Worm (Caenorhabditis elegans): Measurements from ENCODE around the gene moe-3.

moe-3 gene

DNA sequence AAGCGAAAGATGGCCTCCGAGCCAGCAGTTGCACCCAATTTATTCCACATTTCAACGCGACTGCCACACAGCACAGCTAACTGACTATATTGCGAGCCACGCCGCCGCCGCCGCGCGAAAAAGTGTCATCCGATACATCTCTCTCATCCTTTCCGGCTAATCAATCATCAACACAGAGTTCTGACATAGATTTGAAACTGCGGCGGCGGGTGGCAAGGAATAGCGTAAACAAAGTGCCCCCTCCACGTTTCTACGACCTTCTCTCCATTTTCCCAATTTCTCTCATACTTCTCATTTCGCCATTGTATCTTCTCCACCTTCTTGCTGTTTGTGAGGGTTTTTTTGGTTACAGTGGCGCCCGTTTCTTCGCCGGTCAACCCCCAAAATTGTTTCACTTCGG lies 23.8 kb upstream of the moe-3 start (continued):
- no peak for TF ChIP-seq hlh-6 (tag; optimal IDR thresholded peaks at IDR 0.05)
- TF ChIP-seq madf-2 (tag; optimal IDR thresholded peaks at IDR 0.05): no peak
- TF ChIP-seq hlh-13 (GFP tag; optimal IDR thresholded peaks at IDR 0.05): no peak
- no peak for TF ChIP-seq Y22D7AL.16 (tag; optimal IDR thresholded peaks at IDR 0.05)
- TF ChIP-seq pros-1 (tag; optimal IDR thresholded peaks at IDR 0.05): no peak
- TF ChIP-seq pag-3 (tag; optimal IDR thresholded peaks at IDR 0.05; ENCODE audit: borderline replicate concordance): no peak
- no peak for TF ChIP-seq C38D4.7 (GFP tag; optimal IDR thresholded peaks at IDR 0.05)
- TF ChIP-seq T23F11.4 (GFP tag; optimal IDR thresholded peaks at IDR 0.05): no peak
- no peak for TF ChIP-seq sox-2 (GFP tag; IDR thresholded peaks at IDR 0.05)
- TF ChIP-seq ceh-24 (tag; optimal IDR thresholded peaks at IDR 0.05): no peak

ce11 chrII:13188084-13188483 lies 22.6 kb upstream of the moe-3 start:
- no peak for TF ChIP-seq nhr-11 (tag; optimal IDR thresholded peaks at IDR 0.05)

- TF ChIP-seq dve-1 (tag; optimal IDR thresholded peaks at IDR 0.05) (no peak), sox-2 (GFP tag; IDR thresholded peaks at IDR 0.05) (no peak), lim-6 (tag; optimal IDR thresholded peaks at IDR 0.05) (no peak), syd-9 (tag; optimal IDR thresholded peaks at IDR 0.05) (no peak), sox-4 (tag; optimal IDR thresholded peaks at IDR 0.05) (no peak), ceh-31 (tag; optimal IDR thresholded peaks at IDR 0.05) (peak; percentile 42)
These were observed 21.7 kb upstream of the moe-3 start, which contains the start of gene mecr-1 for ce11 chrII:13187188-13187587. mecr-1 (minus strand) TSS chrII:13187314.

- TF ChIP-seq Y22D7AL.16 (tag; optimal IDR thresholded peaks at IDR 0.05) (no peak), ztf-16 (tag; optimal IDR thresholded peaks at IDR 0.05) (no peak), sox-2 (GFP tag; IDR thresholded peaks at IDR 0.05) (no peak), elt-4 (tag; optimal IDR thresholded peaks at IDR 0.05) (no peak), hlh-13 (GFP tag; optimal IDR thresholded peaks at IDR 0.05) (no peak), ceh-34 (tag; optimal IDR thresholded peaks at IDR 0.05) (no peak), dve-1 (tag; optimal IDR thresholded peaks at IDR 0.05) (no peak), K09A11.1 (tag; optimal IDR thresholded peaks at IDR 0.05; ENCODE audit: insufficient read depth) (no peak), syd-9 (tag; optimal IDR thresholded peaks at IDR 0.05) (no peak), pax-1 (tag; optimal IDR thresholded peaks at IDR 0.05) (no peak), fax-1 (tag; optimal IDR thresholded peaks at IDR 0.05) (no peak), hlh-30 (tag; optimal IDR thresholded peaks at IDR 0.05; ENCODE audit: insufficient read depth) (no peak), C38D4.7 (GFP tag; optimal IDR thresholded peaks at IDR 0.05) (no peak), pat-9 (tag; optimal IDR thresholded peaks at IDR 0.05) (no peak), pha-4 (tag; optimal IDR thresholded peaks at IDR 0.05) (no peak), ceh-48 (tag; optimal IDR thresholded peaks at IDR 0.05) (no peak)
These were observed 18.6 kb upstream of the moe-3 start, which contains the start of gene W09H1.3 for ce11 chrII:13184129-13184528. W09H1.3 (plus strand) TSS chrII:13184429.

DNA sequence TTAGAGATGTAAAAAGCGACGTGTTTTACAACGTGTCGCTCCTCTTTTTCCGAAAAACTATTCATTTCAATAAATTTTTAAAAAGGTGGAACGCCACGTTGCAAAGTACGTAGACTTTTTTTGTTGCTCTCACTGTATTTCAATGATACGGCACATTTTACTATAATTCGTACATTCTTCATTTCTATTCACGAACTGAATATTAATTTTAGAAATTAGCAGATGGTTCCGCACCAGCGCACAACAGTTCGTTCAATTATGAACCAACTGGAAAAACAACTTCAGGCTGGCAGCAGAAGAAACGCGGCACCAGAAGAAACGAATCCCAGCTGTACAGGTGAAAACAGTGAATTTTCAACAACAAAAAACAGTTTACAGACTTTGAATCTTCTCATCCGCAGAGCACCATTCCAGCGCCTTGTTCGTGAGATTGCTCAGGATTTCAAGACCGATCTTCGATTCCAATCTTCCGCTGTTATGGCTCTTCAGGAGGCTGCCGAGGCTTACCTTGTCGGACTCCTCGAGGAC lies 17.8 kb upstream of the moe-3 start, which contains the start of the genes W09H1.4 and his-73:
Gene W09H1.4, plus strand, starts transcription at position 301 of the 528 bp plus-strand sequence.
Gene his-73, plus strand, starts transcription at position 478 of the 528 bp plus-strand sequence.
- TF ChIP-seq pros-1 (tag; optimal IDR thresholded peaks at IDR 0.05): no peak
- no peak for TF ChIP-seq F13H6.1 (tag; optimal IDR thresholded peaks at IDR 0.05)
- no peak for TF ChIP-seq pag-3 (tag; optimal IDR thresholded peaks at IDR 0.05; ENCODE audit: borderline replicate concordance)
- no peak for TF ChIP-seq tbx-2 (tag; optimal IDR thresholded peaks at IDR 0.05)
- TF ChIP-seq K09A11.1 (tag; optimal IDR thresholded peaks at IDR 0.05; ENCODE audit: insufficient read depth): no peak
- TF ChIP-seq ceh-22 (tag; optimal IDR thresholded peaks at IDR 0.05): no peak
- no peak for TF ChIP-seq mec-3 (tag; optimal IDR thresholded peaks at IDR 0.05; ENCODE audit: borderline replicate concordance)
- no peak for TF ChIP-seq pha-2 (tag; optimal IDR thresholded peaks at IDR 0.05)

DNA sequence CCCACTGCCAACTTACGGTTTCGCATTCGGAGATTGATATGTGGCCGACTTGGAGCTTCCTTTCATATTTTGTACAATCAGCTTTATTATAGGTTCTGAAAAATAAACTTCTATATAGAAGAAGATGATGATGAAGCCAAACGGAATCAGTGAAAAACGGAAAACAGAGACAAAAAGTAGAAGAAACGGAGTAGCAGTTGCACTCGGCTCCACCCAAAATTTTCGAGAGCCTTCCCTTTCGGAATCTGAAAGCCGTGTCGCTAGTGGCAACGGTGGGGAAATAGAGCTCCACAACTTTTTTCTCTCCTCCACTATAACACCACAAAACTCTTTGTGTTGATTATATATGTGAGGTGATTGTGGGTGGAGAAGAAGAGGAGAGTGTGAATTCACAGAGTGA lies 15.9 kb upstream of the moe-3 start, which contains the start of gene W09H1.1:
Gene W09H1.1, minus strand, starts transcription at position 101 of the 400 bp plus-strand sequence.
- no peak for TF ChIP-seq pag-3 (tag; optimal IDR thresholded peaks at IDR 0.05; ENCODE audit: borderline replicate concordance)
- TF ChIP-seq ceh-6 (GFP tag; optimal IDR thresholded peaks at IDR 0.05): no peak
- no peak for TF ChIP-seq ref-2 (tag; optimal IDR thresholded peaks at IDR 0.05)
- no peak for TF ChIP-seq sox-2 (GFP tag; IDR thresholded peaks at IDR 0.05)
- no peak for TF ChIP-seq syd-9 (tag; optimal IDR thresholded peaks at IDR 0.05)
- no peak for TF ChIP-seq hlh-15 (tag; optimal IDR thresholded peaks at IDR 0.05)
- TF ChIP-seq zip-5 (tag; optimal IDR thresholded peaks at IDR 0.05): no peak
- no peak for TF ChIP-seq fkh-6 (tag; optimal IDR thresholded peaks at IDR 0.05)
- TF ChIP-seq nhr-11 (tag; optimal IDR thresholded peaks at IDR 0.05): no peak
- no peak for TF ChIP-seq ceh-30 (tag; optimal IDR thresholded peaks at IDR 0.05)
- no peak for TF ChIP-seq npax-4 (tag; optimal IDR thresholded peaks at IDR 0.05)
- TF ChIP-seq ceh-14 (tag; optimal IDR thresholded peaks at IDR 0.05): no peak
- no peak for TF ChIP-seq ceh-2 (tag; optimal IDR thresholded peaks at IDR 0.05)
- TF ChIP-seq ets-4 (tag; optimal IDR thresholded peaks at IDR 0.05): no peak
- TF ChIP-seq ceh-34 (tag; optimal IDR thresholded peaks at IDR 0.05): no peak
- TF ChIP-seq madf-2 (tag; optimal IDR thresholded peaks at IDR 0.05): no peak
- no peak for TF ChIP-seq fax-1 (tag; optimal IDR thresholded peaks at IDR 0.05)
- no peak for TF ChIP-seq pha-2 (tag; optimal IDR thresholded peaks at IDR 0.05)
